Fruit fly (Drosophila melanogaster): ENCODE results near the gene SerRS.

SerRS gene

dm6 chr2L:3044660-3045504, 7.7 kb upstream of the SerRS start:
- TF ChIP-seq dsf (GFP tag; optimal IDR thresholded peaks at IDR 0.05; ENCODE audit: borderline replicate concordance), result no peak
- TF ChIP-seq Rel (GFP tag; optimal IDR thresholded peaks at IDR 0.05), result no peak
- peak; percentile 95 for TF ChIP-seq Rel (tag; optimal IDR thresholded peaks at IDR 0.05)
- TF ChIP-seq brk (GFP tag; optimal IDR thresholded peaks at IDR 0.05), result no peak
- no peak for TF ChIP-seq Abd-B (GFP tag; optimal IDR thresholded peaks at IDR 0.05)
- TF ChIP-seq rgr (GFP tag; optimal IDR thresholded peaks at IDR 0.05), result no peak
- no peak for TF ChIP-seq psq (GFP tag; optimal IDR thresholded peaks at IDR 0.05)
- peak; percentile 2 for TF ChIP-seq Hr83 (GFP tag; optimal IDR thresholded peaks at IDR 0.05; ENCODE audit: poor library complexity, severe bottlenecking)
- peak; percentile 51 for TF ChIP-seq h (GFP tag; optimal IDR thresholded peaks at IDR 0.05)
- no peak for TF ChIP-seq CG9705 (GFP tag; optimal IDR thresholded peaks at IDR 0.05)
- no peak for TF ChIP-seq ey (GFP tag; optimal IDR thresholded peaks at IDR 0.05)
- TF ChIP-seq HLH106 (tag; optimal IDR thresholded peaks at IDR 0.05), result no peak
- no peak for TF ChIP-seq usp (GFP tag; optimal IDR thresholded peaks at IDR 0.05)
- no peak for TF ChIP-seq pan (optimal IDR thresholded peaks at IDR 0.05)
- TF ChIP-seq dl (GFP tag; optimal IDR thresholded peaks at IDR 0.05; ENCODE audit: insufficient read depth in 1 of 2, partially characterized antibody in 2 of 2), result no peak
- TF ChIP-seq lola (GFP tag; optimal IDR thresholded peaks at IDR 0.05), result no peak

- TF ChIP-seq Hr78 (GFP tag; optimal IDR thresholded peaks at IDR 0.05) (no peak), Dfd (GFP tag; optimal IDR thresholded peaks at IDR 0.05) (no peak), CG9705 (GFP tag; optimal IDR thresholded peaks at IDR 0.05) (no peak), Sp1 (GFP tag; optimal IDR thresholded peaks at IDR 0.05) (no peak), dl (GFP tag; optimal IDR thresholded peaks at IDR 0.05; ENCODE audit: insufficient read depth in 1 of 2, partially characterized antibody in 2 of 2) (no peak), CrebA (GFP tag; optimal IDR thresholded peaks at IDR 0.05; ENCODE audit: borderline replicate concordance) (no peak), ey (GFP tag; optimal IDR thresholded peaks at IDR 0.05) (no peak), CG32264 (GFP tag; optimal IDR thresholded peaks at IDR 0.05) (no peak), Mio (GFP tag; optimal IDR thresholded peaks at IDR 0.05) (no peak), Abd-B (GFP tag; optimal IDR thresholded peaks at IDR 0.05) (no peak), OdsH (GFP tag; optimal IDR thresholded peaks at IDR 0.05) (no peak), N (GFP tag; optimal IDR thresholded peaks at IDR 0.05) (no peak)
Observed at dm6 chr2L:3043647-3044046, 6.4 kb upstream of the SerRS start, which contains the start of gene FASN2. Gene FASN2, plus strand, starts transcription at chr2L:3043947.

- TF ChIP-seq CG9705 (GFP tag; optimal IDR thresholded peaks at IDR 0.05) (no peak), fru (GFP tag; optimal IDR thresholded peaks at IDR 0.05) (peak; percentile 49), Rel (GFP tag; optimal IDR thresholded peaks at IDR 0.05) (no peak), Rel (tag; optimal IDR thresholded peaks at IDR 0.05) (peak; percentile 73), rgr (GFP tag; optimal IDR thresholded peaks at IDR 0.05) (peak; percentile 24), brk (GFP tag; optimal IDR thresholded peaks at IDR 0.05) (no peak), psq (GFP tag; optimal IDR thresholded peaks at IDR 0.05) (peak; percentile 20), h (GFP tag; optimal IDR thresholded peaks at IDR 0.05) (peak; percentile 81), br (GFP tag; optimal IDR thresholded peaks at IDR 0.05) (peak; percentile 51), OdsH (GFP tag; optimal IDR thresholded peaks at IDR 0.05) (peak; percentile 43), foxo (GFP tag; optimal IDR thresholded peaks at IDR 0.05) (peak in 1 of 2 experiments; percentile 73)
Observed at dm6 chr2L:3041918-3042615, 4.9 kb upstream of the SerRS start, which contains the start of gene CG17261. Gene CG17261, plus strand, starts transcription at chr2L:3042551.

dm6 chr2L:3039774-3040173, 2.6 kb upstream of the SerRS start, which contains the start of the genes cnir and CG17221:
Gene cnir, minus strand, starts transcription at chr2L:3039812.
Gene CG17221, plus strand, starts transcription at chr2L:3039976.
- peak in 1 of 2 experiments; percentile 82 for TF ChIP-seq foxo (GFP tag; optimal IDR thresholded peaks at IDR 0.05)
- TF ChIP-seq lola (GFP tag; optimal IDR thresholded peaks at IDR 0.05), result no peak
- no peak for TF ChIP-seq usp (GFP tag; optimal IDR thresholded peaks at IDR 0.05)
- no peak for TF ChIP-seq jim (GFP tag; optimal IDR thresholded peaks at IDR 0.05)
- TF ChIP-seq Abd-B (GFP tag; optimal IDR thresholded peaks at IDR 0.05), result no peak
- TF ChIP-seq Mio (GFP tag; optimal IDR thresholded peaks at IDR 0.05), result no peak
- peak; percentile 60 for TF ChIP-seq CG32264 (GFP tag; optimal IDR thresholded peaks at IDR 0.05)
- TF ChIP-seq Hr78 (GFP tag; optimal IDR thresholded peaks at IDR 0.05), result no peak
- TF ChIP-seq Sp1 (GFP tag; optimal IDR thresholded peaks at IDR 0.05), result peak; percentile 66
- TF ChIP-seq CG9705 (GFP tag; optimal IDR thresholded peaks at IDR 0.05), result peak; percentile 66
- peak; percentile 80 for TF ChIP-seq rgr (GFP tag; optimal IDR thresholded peaks at IDR 0.05)
- peak; percentile 59 for TF ChIP-seq sage (GFP tag; optimal IDR thresholded peaks at IDR 0.05)
- no peak for TF ChIP-seq N (GFP tag; optimal IDR thresholded peaks at IDR 0.05)
- no peak for TF ChIP-seq Dfd (GFP tag; optimal IDR thresholded peaks at IDR 0.05)
- no peak for TF ChIP-seq brk (GFP tag; optimal IDR thresholded peaks at IDR 0.05)
- TF ChIP-seq Dif (GFP tag; optimal IDR thresholded peaks at IDR 0.05; ENCODE audit: partially characterized antibody), result no peak
- no peak for TF ChIP-seq Rel (GFP tag; optimal IDR thresholded peaks at IDR 0.05)
- TF ChIP-seq Rel (tag; optimal IDR thresholded peaks at IDR 0.05), result peak; percentile 39
- TF ChIP-seq fru (GFP tag; optimal IDR thresholded peaks at IDR 0.05), result peak; percentile 70
- no peak for TF ChIP-seq dmrt93B (GFP tag; optimal IDR thresholded peaks at IDR 0.05)
- no peak for TF ChIP-seq CrebA (GFP tag; optimal IDR thresholded peaks at IDR 0.05; ENCODE audit: borderline replicate concordance)
- peak; percentile 45 for TF ChIP-seq sv (GFP tag; optimal IDR thresholded peaks at IDR 0.05)
- TF ChIP-seq HLH106 (tag; optimal IDR thresholded peaks at IDR 0.05), result peak; percentile 69
- TF ChIP-seq br (GFP tag; optimal IDR thresholded peaks at IDR 0.05), result peak; percentile 76
- peak; percentile 73 for TF ChIP-seq ey (GFP tag; optimal IDR thresholded peaks at IDR 0.05)
- no peak for TF ChIP-seq tai (GFP tag; optimal IDR thresholded peaks at IDR 0.05)
- peak; percentile 31 for TF ChIP-seq Myc (optimal IDR thresholded peaks at IDR 0.05)
- TF ChIP-seq h (GFP tag; optimal IDR thresholded peaks at IDR 0.05), result peak; percentile 85
- TF ChIP-seq pan (optimal IDR thresholded peaks at IDR 0.05), result no peak
- peak; percentile 41 for TF ChIP-seq woc (GFP tag; optimal IDR thresholded peaks at IDR 0.05)
- no peak for TF ChIP-seq Vsx2 (GFP tag; optimal IDR thresholded peaks at IDR 0.05; ENCODE audit: partially characterized antibody)
